Worm (Caenorhabditis elegans) whole organism, early embryonic: ENCODE results near the gene let-413.

ENCODE experiments used
- B0310.2 ChIP-seq: sonication (generic microtip); optimal IDR thresholded peaks from 2 replicates; lab custom pipeline; 2016; ENCODE audit warnings: mild to moderate bottlenecking, missing genetic modification characterization, missing compliant biosample characterization
- F13C5.2 ChIP-seq: sonication (generic microtip); optimal IDR thresholded peaks from 2 replicates; lab custom pipeline; 2017; ENCODE audit warnings: mild to moderate bottlenecking, missing genetic modification characterization, inconsistent platforms, missing compliant biosample characterization
- aly-1 ChIP-seq: sonication (generic microtip); optimal IDR thresholded peaks from 2 replicates; lab custom pipeline; 2016; ENCODE audit warnings: missing genetic modification characterization, missing compliant biosample characterization
- ama-1 ChIP-seq: fragments of 150-350 bp; optimal IDR thresholded peaks from 2 replicates; lab custom pipeline; 2014
- ceh-13 ChIP-seq: fragments of 200-800 bp; sonication (Bioruptor generic); optimal IDR thresholded peaks from 2 replicates; lab custom pipeline; 2018; ENCODE audit warnings: mild to moderate bottlenecking, missing genetic modification characterization, missing compliant biosample characterization
- ceh-36 ChIP-seq: sonication (generic microtip); optimal IDR thresholded peaks from 2 replicates; lab custom pipeline; 2016; ENCODE audit warnings: missing genetic modification characterization, inconsistent platforms, missing compliant biosample characterization
- ets-7 ChIP-seq: sonication (generic microtip); optimal IDR thresholded peaks from 2 replicates; lab custom pipeline; 2016; ENCODE audit warnings: missing genotype, missing genetic modification characterization, missing compliant biosample characterization
- flt-1 ChIP-seq: fragments of 200-800 bp; sonication (Bioruptor generic); IDR thresholded peaks from 2 replicates; pipeline ENCODE4 v1.3.6; 2022; ENCODE audit warnings: missing genetic modification characterization, missing compliant biosample characterization
- hmbx-1 ChIP-seq: sonication (generic microtip); optimal IDR thresholded peaks from 2 replicates; lab custom pipeline; 2016; ENCODE audit warnings: mild to moderate bottlenecking, missing genetic modification characterization, missing compliant biosample characterization
- hmg-4 ChIP-seq: fragments of 200-800 bp; sonication (Bioruptor generic); optimal IDR thresholded peaks from 2 replicates; lab custom pipeline; 2018; ENCODE audit warnings: mild to moderate bottlenecking, missing genetic modification characterization, missing compliant biosample characterization
- hnd-1 ChIP-seq: sonication (generic microtip); optimal IDR thresholded peaks from 2 replicates; lab custom pipeline; 2016; ENCODE audit warnings: missing genetic modification characterization, missing compliant biosample characterization
- pes-1 ChIP-seq: fragments of 200-800 bp; sonication (Bioruptor generic); IDR thresholded peaks from 2 replicates; pipeline ENCODE4 v1.3.6; 2022; ENCODE audit warnings: missing genetic modification reagents, missing genetic modification characterization, missing compliant biosample characterization
- scrt-1 ChIP-seq: fragments of 200-800 bp; sonication (Bioruptor generic); IDR thresholded peaks from 2 replicates; pipeline ENCODE4 v1.3.6; 2022; ENCODE audit warnings: missing genetic modification characterization, missing compliant biosample characterization
- sea-1 ChIP-seq: fragments of 200-800 bp; sonication (Bioruptor generic); conservative IDR thresholded peaks from 2 replicates; pipeline ENCODE4 v1.3.6; 2022; ENCODE audit warnings: missing genetic modification characterization, missing compliant biosample characterization
- tbx-11 ChIP-seq: fragments of 200-800 bp; sonication (Bioruptor generic); IDR thresholded peaks from 2 replicates; pipeline ENCODE4 v1.3.6; 2022; ENCODE audit warnings: missing genetic modification characterization, missing compliant biosample characterization
- tbx-37 ChIP-seq: fragments of 200-800 bp; sonication (Bioruptor generic); conservative IDR thresholded peaks from 2 replicates; pipeline ENCODE4 v1.3.6; 2022; ENCODE audit warnings: missing genetic modification reagents, missing genetic modification characterization, missing compliant biosample characterization
- tra-4 ChIP-seq: sonication (generic microtip); optimal IDR thresholded peaks from 2 replicates; lab custom pipeline; 2017; ENCODE audit warnings: missing genetic modification characterization, missing compliant biosample characterization

The let-413 gene

DNA sequence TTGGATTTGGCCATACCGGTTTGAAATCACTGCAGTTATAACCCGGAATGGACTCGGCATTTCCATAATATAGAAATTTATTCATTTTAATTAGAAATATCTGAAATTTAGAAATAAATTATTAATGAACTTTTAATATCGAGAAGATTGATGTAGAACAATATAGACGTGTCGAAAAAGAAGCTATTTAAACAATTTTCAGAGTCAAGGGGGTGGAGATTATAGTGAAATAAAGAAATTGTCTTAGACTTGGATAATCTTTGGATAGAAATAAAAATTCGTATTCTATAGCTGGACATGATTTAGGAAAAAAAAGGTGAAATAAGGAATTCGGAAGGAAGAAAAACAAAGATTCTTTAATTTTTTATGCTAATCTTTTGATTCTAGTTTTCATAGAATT, 37.3 kb downstream of the let-413 start, which contains the start of gene srt-53:
TSS of gene srt-53 (minus strand) at position 101 of the 400 bp plus-strand sequence.
- TF ChIP-seq flt-1 (GFP tag; lab: Robert Waterston, UW) = no peak
- TF ChIP-seq B0310.2 (tag; lab: Kevin White, UChicago) = no peak
- TF ChIP-seq F13C5.2 (tag; lab: Kevin White, UChicago) = no peak
- no peak for TF ChIP-seq ceh-36 (tag; lab: Kevin White, UChicago)
- TF ChIP-seq ama-1 (lab: Kevin White, UChicago) = no peak
- TF ChIP-seq ceh-13 (GFP tag; lab: Kevin White, UChicago) = no peak

ce11 chrV:7937152-7937551, 40.4 kb downstream of the let-413 start, which contains the start of gene srsx-3:
Gene srsx-3 (minus strand): TSS chrV:7937252.
- no peak for TF ChIP-seq sea-1 (GFP tag; lab: Robert Waterston, UW)
- no peak for TF ChIP-seq ama-1 (lab: Kevin White, UChicago)
- TF ChIP-seq tbx-37 (GFP tag; lab: Robert Waterston, UW) = no peak
- no peak for TF ChIP-seq hmbx-1 (tag; lab: Kevin White, UChicago)
- TF ChIP-seq B0310.2 (tag; lab: Kevin White, UChicago) = no peak
- no peak for TF ChIP-seq ceh-13 (GFP tag; lab: Kevin White, UChicago)

DNA sequence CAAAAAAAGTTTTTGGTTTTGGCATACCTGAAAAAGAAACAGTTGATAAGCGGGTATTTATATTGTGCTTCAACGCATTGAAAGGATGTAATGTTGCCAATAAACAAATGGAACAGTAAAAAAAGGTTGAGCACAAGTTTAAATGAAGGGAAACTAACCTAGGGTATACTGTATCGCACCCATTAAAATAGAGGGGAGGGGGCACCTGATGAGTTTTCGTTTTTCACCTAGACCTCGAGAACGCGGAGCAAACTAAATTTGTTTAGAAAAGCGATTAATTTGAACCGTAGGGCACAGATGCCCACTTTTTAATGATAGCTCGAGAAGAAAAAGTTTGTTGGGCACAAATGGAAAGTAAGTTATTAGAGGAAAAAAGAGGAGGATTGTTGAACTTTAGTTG, 44.6 kb downstream of the let-413 start, which contains the start of gene ncx-10:
TSS of gene ncx-10 (minus strand) at position 101 of the 400 bp plus-strand sequence.
- TF ChIP-seq B0310.2 (tag; lab: Kevin White, UChicago) (no peak), ceh-13 (GFP tag; lab: Kevin White, UChicago) (no peak), tbx-37 (GFP tag; lab: Robert Waterston, UW) (no peak), F13C5.2 (tag; lab: Kevin White, UChicago) (no peak), tra-4 (tag; lab: Kevin White, UChicago) (no peak), ama-1 (lab: Kevin White, UChicago) (no peak), flt-1 (GFP tag; lab: Robert Waterston, UW) (no peak), ets-7 (tag; lab: Kevin White, UChicago) (no peak), sea-1 (GFP tag; lab: Robert Waterston, UW) (no peak), scrt-1 (no peak), hnd-1 (no peak), pes-1 (no peak)

- TF ChIP-seq tra-4 (tag; lab: Kevin White, UChicago) (no peak), ets-7 (tag; lab: Kevin White, UChicago) (no peak), hnd-1 (no peak), tbx-37 (GFP tag; lab: Robert Waterston, UW) (no peak), flt-1 (GFP tag; lab: Robert Waterston, UW) (no peak), ama-1 (lab: Kevin White, UChicago) (no peak), F13C5.2 (tag; lab: Kevin White, UChicago) (no peak), hmbx-1 (tag; lab: Kevin White, UChicago) (no peak), ceh-36 (tag; lab: Kevin White, UChicago) (no peak), pes-1 (no peak), B0310.2 (tag; lab: Kevin White, UChicago) (no peak), ceh-13 (GFP tag; lab: Kevin White, UChicago) (no peak), hmg-4 (GFP tag; lab: Kevin White, UChicago) (no peak), scrt-1 (no peak), sea-1 (GFP tag; lab: Robert Waterston, UW) (no peak), tbx-11 (GFP tag; lab: Robert Waterston, UW) (no peak), aly-1 (tag; lab: Kevin White, UChicago) (no peak)
Measured at ce11 chrV:7928660-7929059, 48.9 kb downstream of the let-413 start, which contains the start of gene srsx-5. Gene srsx-5 (plus strand): TSS chrV:7928960.

- TF ChIP-seq B0310.2 (tag; lab: Kevin White, UChicago) (no peak), scrt-1 (no peak), ceh-13 (GFP tag; lab: Kevin White, UChicago) (no peak), tbx-11 (GFP tag; lab: Robert Waterston, UW) (no peak), F13C5.2 (tag; lab: Kevin White, UChicago) (no peak), sea-1 (GFP tag; lab: Robert Waterston, UW) (no peak), hmg-4 (GFP tag; lab: Kevin White, UChicago) (no peak), ets-7 (tag; lab: Kevin White, UChicago) (no peak), ama-1 (lab: Kevin White, UChicago) (no peak)
Measured at ce11 chrV:7926784-7927183, 50.8 kb downstream of the let-413 start, which contains the start of gene srsx-6. Gene srsx-6 (plus strand): TSS chrV:7927084.

- TF ChIP-seq ama-1 (lab: Kevin White, UChicago) (no peak), aly-1 (tag; lab: Kevin White, UChicago) (no peak), hnd-1 (no peak), F13C5.2 (tag; lab: Kevin White, UChicago) (no peak), hmbx-1 (tag; lab: Kevin White, UChicago) (no peak), ceh-36 (tag; lab: Kevin White, UChicago) (no peak), tbx-11 (GFP tag; lab: Robert Waterston, UW) (no peak), tra-4 (tag; lab: Kevin White, UChicago) (no peak)
Measured at ce11 chrV:7925483-7925882, 52.1 kb downstream of the let-413 start, which contains the start of gene srsx-7. Gene srsx-7 (plus strand): TSS chrV:7925783.
